Worm (Caenorhabditis elegans) whole organism, L3 larva: ENCODE results near the gene Y57G11C.40.

Source experiments
- R02D3.7 ChIP-seq: fragments of 150-350 bp; optimal IDR thresholded peaks from 2 replicates; lab custom pipeline; 2014; ENCODE audit warnings: missing biosample characterization, missing genetic modification characterization
- ama-1 ChIP-seq: fragments of 150-350 bp; optimal IDR thresholded peaks from 2 replicates; lab custom pipeline; 2018
- ceh-9 ChIP-seq: sonication (generic microtip); optimal IDR thresholded peaks from 2 replicates; lab custom pipeline; 2018; ENCODE audit warnings: missing biosample characterization, missing genetic modification characterization
- elt-2 ChIP-seq: sonication (generic microtip); optimal IDR thresholded peaks from 2 replicates; lab custom pipeline; 2016; ENCODE audit warnings: missing genetic modification reagents, mild to moderate bottlenecking, missing genetic modification characterization, missing compliant biosample characterization
- fos-1 ChIP-seq: fragments of 150-350 bp; optimal IDR thresholded peaks from 2 replicates; lab custom pipeline; 2014; ENCODE audit warnings: missing biosample characterization, missing genetic modification characterization
- lin-15B ChIP-seq: fragments of 150-350 bp; optimal IDR thresholded peaks from 2 replicates; lab custom pipeline; 2014; ENCODE audit warnings: missing biosample characterization, missing genetic modification characterization
- nhr-12 ChIP-seq: fragments of 150-350 bp; optimal IDR thresholded peaks from 2 replicates; lab custom pipeline; 2014; ENCODE audit warnings: missing biosample characterization, missing genetic modification characterization
- snpc-4 ChIP-seq: fragments of 150-350 bp; optimal IDR thresholded peaks from 2 replicates; lab custom pipeline; 2014; ENCODE audit warnings: missing biosample characterization, missing genetic modification characterization

- TF ChIP-seq ceh-9 (tag; lab: Kevin White, UChicago): no peak
- no peak for TF ChIP-seq R02D3.7 (tag; lab: Kevin White, UChicago)
- TF ChIP-seq snpc-4 (tag; lab: Kevin White, UChicago): no peak
- TF ChIP-seq nhr-12 (tag; lab: Kevin White, UChicago): no peak
- TF ChIP-seq fos-1: no peak
- TF ChIP-seq lin-15B: no peak
- peak; percentile 48 for TF ChIP-seq ama-1 (lab: Kevin White, UChicago)
- TF ChIP-seq elt-2 (tag; lab: Kevin White, UChicago): no peak
Observed at ce11 chrIV:14658054-14658631, 45.9 kb downstream of the Y57G11C.40 start, which contains the start of gene anoh-2.
